Worm (Caenorhabditis elegans): ENCODE results near the gene dgk-2.

DNA sequence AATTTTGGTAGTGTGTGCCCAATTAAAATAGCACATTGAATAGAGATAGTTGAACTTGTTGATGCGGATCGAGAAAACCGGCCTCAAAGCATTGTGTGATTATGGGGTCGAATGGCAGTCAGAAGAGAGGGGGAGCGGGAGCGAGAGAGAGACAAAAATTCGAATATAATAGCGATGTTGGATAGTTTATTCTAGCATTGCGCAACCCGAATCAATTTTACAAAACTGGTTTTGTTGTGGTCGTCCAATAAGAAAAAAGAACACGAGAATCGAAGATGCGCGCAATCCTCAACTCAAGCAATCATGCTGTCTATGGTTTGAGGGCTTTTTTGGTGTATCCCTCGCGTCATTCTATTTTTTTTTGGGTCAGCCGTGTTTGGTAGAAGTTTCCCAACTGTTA lies 49.3 kb upstream of the dgk-2 start:
- TF ChIP-seq lin-15B (tag; optimal IDR thresholded peaks at IDR 0.05) (no peak), unc-39 (tag; optimal IDR thresholded peaks at IDR 0.05) (no peak), mdl-1 (tag; optimal IDR thresholded peaks at IDR 0.05) (no peak), aly-2 (tag; optimal IDR thresholded peaks at IDR 0.05) (no peak), nhr-25 (tag; optimal IDR thresholded peaks at IDR 0.05) (no peak), unc-62 (GFP tag; optimal IDR thresholded peaks at IDR 0.05) (no peak), nhr-28 (tag; optimal IDR thresholded peaks at IDR 0.05) (no peak), fos-1 (tag; optimal IDR thresholded peaks at IDR 0.05) (no peak), nhr-237 (tag; optimal IDR thresholded peaks at IDR 0.05) (no peak), nhr-12 (tag; optimal IDR thresholded peaks at IDR 0.05) (no peak), ceh-16 (tag; optimal IDR thresholded peaks at IDR 0.05) (no peak), snpc-4 (tag; optimal IDR thresholded peaks at IDR 0.05) (no peak), jun-1 (tag; optimal IDR thresholded peaks at IDR 0.05) (no peak), zag-1 (tag; optimal IDR thresholded peaks at IDR 0.05) (no peak)
